In genomic region chrII:9606485-9607036, ce11 we compare ENCODE assay signal across 4 worm cellular contexts.
TF ChIP-seq lines count a peak whose summit lies in the region.

No protein-coding gene starts in this region.

TF ChIP-seq in whole organism, L2 larva, 48 proteins besides CTCF, POLR2A, EP300 and RAD21:
- TF ChIP-seq F13H6.1 (tag; optimal IDR thresholded peaks at IDR 0.05; lab: Kevin White, UChicago) (no peak), ztf-11 (tag; optimal IDR thresholded peaks at IDR 0.05; lab: Kevin White, UChicago) (no peak), gmeb-1 (tag; optimal IDR thresholded peaks at IDR 0.05; lab: Kevin White, UChicago) (no peak), crh-2 (tag; optimal IDR thresholded peaks at IDR 0.05; lab: Kevin White, UChicago) (peak; percentile 30), lin-11 (tag; optimal IDR thresholded peaks at IDR 0.05; lab: Kevin White, UChicago) (no peak), C34F6.9 (tag; optimal IDR thresholded peaks at IDR 0.05; lab: Kevin White, UChicago) (peak; percentile 39), mdl-1 (tag; optimal IDR thresholded peaks at IDR 0.05; lab: Kevin White, UChicago) (peak in 1 of 2 experiments; percentile 12), unc-55 (GFP tag; optimal IDR thresholded peaks at IDR 0.05; lab: Kevin White, UChicago) (peak; percentile 72), aly-2 (tag; optimal IDR thresholded peaks at IDR 0.05; lab: Kevin White, UChicago) (no peak)

TF ChIP-seq in whole organism, L3 larva, 47 proteins besides CTCF, POLR2A, EP300 and RAD21:
- TF ChIP-seq ama-1 (optimal IDR thresholded peaks at IDR 0.05; lab: Kevin White, UChicago) (peak; percentile 17), jun-1 (tag; optimal IDR thresholded peaks at IDR 0.05; lab: Kevin White, UChicago) (no peak), snpc-4 (tag; optimal IDR thresholded peaks at IDR 0.05; lab: Kevin White, UChicago) (no peak), pha-4 (tag; optimal IDR thresholded peaks at IDR 0.05; lab: Kevin White, UChicago) (peak; percentile 13), elt-2 (tag; optimal IDR thresholded peaks at IDR 0.05; lab: Kevin White, UChicago) (peak; percentile 20)

TF ChIP-seq in whole organism, L4 larva, 104 proteins besides CTCF, POLR2A, EP300 and RAD21:
- peak; percentile 59 for TF ChIP-seq nhr-11 (tag; optimal IDR thresholded peaks at IDR 0.05; lab: Kevin White, UChicago)
- TF ChIP-seq daf-19 (GFP tag; conservative IDR thresholded peaks at IDR 0.05; lab: Robert Waterston, UW), result no peak
- no peak for TF ChIP-seq Y48G9A.11 (GFP tag; IDR thresholded peaks at IDR 0.05; lab: Robert Waterston, UW)
- TF ChIP-seq aha-1 (tag; lab: Kevin White, UChicago), result peak; percentile 94
- TF ChIP-seq T20F7.1 (GFP tag; optimal IDR thresholded peaks at IDR 0.05; lab: Kevin White, UChicago), result peak; percentile 2
- TF ChIP-seq hlh-30 (tag; optimal IDR thresholded peaks at IDR 0.05; lab: Kevin White, UChicago; ENCODE audit: insufficient read depth), result peak; percentile 36
- TF ChIP-seq lin-13 (GFP tag; optimal IDR thresholded peaks at IDR 0.05; lab: Kevin White, UChicago), result no peak
- TF ChIP-seq mdl-1 (tag; optimal IDR thresholded peaks at IDR 0.05; lab: Kevin White, UChicago), result peak in 1 of 2 experiments; percentile 77
- TF ChIP-seq ceh-32 (tag; optimal IDR thresholded peaks at IDR 0.05; lab: Kevin White, UChicago; ENCODE audit: poor library complexity), result no peak
- peak; percentile 67 for TF ChIP-seq dve-1 (tag; optimal IDR thresholded peaks at IDR 0.05; lab: Kevin White, UChicago; ENCODE audit: insufficient read depth)
- TF ChIP-seq saeg-2 (GFP tag; IDR thresholded peaks at IDR 0.05; lab: Robert Waterston, UW), result no peak
- peak; percentile 36 for TF ChIP-seq dmd-6 (GFP tag; IDR thresholded peaks at IDR 0.05; lab: Robert Waterston, UW)
- TF ChIP-seq hlh-11 (tag; optimal IDR thresholded peaks at IDR 0.05; lab: Kevin White, UChicago), result peak; percentile 38
- TF ChIP-seq hif-1 (tag; optimal IDR thresholded peaks at IDR 0.05; lab: Kevin White, UChicago), result peak; percentile 57 to 97
- no peak for TF ChIP-seq daf-16 (GFP tag; optimal IDR thresholded peaks at IDR 0.05; lab: Kevin White, UChicago)
- TF ChIP-seq daf-16 (tag; optimal IDR thresholded peaks at IDR 0.05; lab: Kevin White, UChicago), result peak; percentile 63

TF ChIP-seq in whole organism, young adult, 124 proteins besides CTCF, POLR2A, EP300 and RAD21:
- TF ChIP-seq nhr-27 (tag; optimal IDR thresholded peaks at IDR 0.05; lab: Kevin White, UChicago), result no peak
- no peak for TF ChIP-seq sptf-2 (GFP tag; optimal IDR thresholded peaks at IDR 0.05; lab: Kevin White, UChicago)
- TF ChIP-seq rpc-1 (optimal IDR thresholded peaks at IDR 0.05; lab: Kevin White, UChicago), result no peak
- TF ChIP-seq rpc-1 (tag; optimal IDR thresholded peaks at IDR 0.05; lab: Kevin White, UChicago), result no peak
- TF ChIP-seq ZK185.1 (tag; optimal IDR thresholded peaks at IDR 0.05; lab: Kevin White, UChicago; ENCODE audit: poor library complexity, severe bottlenecking), result no peak
- peak; percentile 59; the same call in 1 of the 2 replicates for TF ChIP-seq cebp-1 (GFP tag; IDR thresholded peaks at IDR 0.05; lab: Robert Waterston, UW)
- TF ChIP-seq cebp-1 (tag; optimal IDR thresholded peaks at IDR 0.05; lab: Kevin White, UChicago), result peak; percentile 82
- TF ChIP-seq K12H6.12 (tag; optimal IDR thresholded peaks at IDR 0.05; lab: Kevin White, UChicago), result peak; percentile 45
- TF ChIP-seq Y95B8A.8 (GFP tag; IDR thresholded peaks at IDR 0.05; lab: Robert Waterston, UW), result no peak
- TF ChIP-seq nfya-2 (GFP tag; IDR thresholded peaks at IDR 0.05; lab: Robert Waterston, UW), result no peak
- TF ChIP-seq lag-1 (GFP tag; IDR thresholded peaks at IDR 0.05; lab: Robert Waterston, UW), result no peak
- peak; percentile 28 for TF ChIP-seq attf-5 (GFP tag; optimal IDR thresholded peaks at IDR 0.05; lab: Kevin White, UChicago)
- no peak for TF ChIP-seq ztf-6 (GFP tag; IDR thresholded peaks at IDR 0.05; lab: Robert Waterston, UW)
